Fruit fly (Drosophila melanogaster) whole organism, adult: ENCODE measurements around the gene CG5592.

Source experiments
- CG11617 ChIP-seq: fragments of 200-800 bp; sonication (Bioruptor generic); optimal IDR thresholded peaks from 2 replicates; lab custom pipeline; 2017; ENCODE audit warnings: mild to moderate bottlenecking, missing biosample characterization, missing genetic modification reagents, missing genetic modification characterization
- CG12768 ChIP-seq: fragments of 200-800 bp; sonication (Bioruptor generic); optimal IDR thresholded peaks from 2 replicates; lab custom pipeline; 2017; ENCODE audit warnings: missing biosample characterization, missing genetic modification characterization, mild to moderate bottlenecking, moderate library complexity, missing genetic modification reagents
- CG14711 ChIP-seq: fragments of 200-800 bp; sonication (Bioruptor generic); optimal IDR thresholded peaks from 2 replicates; lab custom pipeline; 2018; ENCODE audit warnings: missing biosample characterization, mild to moderate bottlenecking, missing genetic modification characterization, moderate library complexity
- CG1620 ChIP-seq: fragments of 200-800 bp; sonication (Bioruptor generic); optimal IDR thresholded peaks from 2 replicates; lab custom pipeline; 2016; ENCODE audit warnings: missing biosample characterization, missing genetic modification characterization
- CG33017 ChIP-seq: fragments of 200-800 bp; sonication (Bioruptor generic); optimal IDR thresholded peaks from 2 replicates; lab custom pipeline; 2018; ENCODE audit warnings: missing biosample characterization, mild to moderate bottlenecking, missing genetic modification characterization, moderate library complexity
- CG5204 ChIP-seq: fragments of 200-800 bp; sonication (Bioruptor generic); optimal IDR thresholded peaks from 2 replicates; lab custom pipeline; 2016; ENCODE audit warnings: missing biosample characterization, missing genetic modification characterization
- CG7045 ChIP-seq: fragments of 200-800 bp; sonication (Bioruptor generic); optimal IDR thresholded peaks from 2 replicates; lab custom pipeline; 2017; ENCODE audit warnings: missing biosample characterization, mild to moderate bottlenecking, missing genetic modification characterization
- CG7101 ChIP-seq: fragments of 200-800 bp; sonication (Bioruptor generic); optimal IDR thresholded peaks from 2 replicates; lab custom pipeline; 2018; ENCODE audit warnings: missing biosample characterization, mild to moderate bottlenecking, missing genetic modification characterization, moderate library complexity
- Clk ChIP-seq: fragments of 200-800 bp; sonication (Bioruptor generic); optimal IDR thresholded peaks from 2 replicates; lab custom pipeline; 2017; ENCODE audit warnings: missing biosample characterization, missing genetic modification characterization
- Crg-1 ChIP-seq: fragments of 200-800 bp; sonication (Bioruptor generic); optimal IDR thresholded peaks from 2 replicates; lab custom pipeline; 2016; ENCODE audit warnings: missing biosample characterization, missing genetic modification characterization
- Hr96 ChIP-seq: fragments of 200-800 bp; sonication (Bioruptor generic); optimal IDR thresholded peaks from 2 replicates; lab custom pipeline; 2016; ENCODE audit warnings: missing biosample characterization, missing genetic modification characterization
- Mnt ChIP-seq: fragments of 200-800 bp; sonication (Bioruptor generic); optimal IDR thresholded peaks from 2 replicates; lab custom pipeline; 2016; ENCODE audit warnings: missing biosample characterization, mild to moderate bottlenecking, missing genetic modification characterization
- bab1 ChIP-seq: fragments of 200-800 bp; sonication (Bioruptor generic); optimal IDR thresholded peaks from 3 replicates; lab custom pipeline; 2019; ENCODE audit warnings: missing biosample characterization, mild to moderate bottlenecking, missing genetic modification characterization, moderate library complexity
- cic ChIP-seq: fragments of 200-800 bp; sonication (Bioruptor generic); optimal IDR thresholded peaks from 2 replicates; lab custom pipeline; 2017; ENCODE audit warnings: missing biosample characterization, mild to moderate bottlenecking, missing genetic modification characterization, moderate library complexity
- cnc ChIP-seq, 2 experiments: fragments of >200 bp; optimal IDR thresholded peaks; 2 replicates each; lab custom pipeline; 2017
- kay ChIP-seq: fragments of 200-800 bp; sonication (Bioruptor generic); peaks from one replicate; lab custom pipeline; 2016; ENCODE audit warnings: missing biosample characterization, missing genetic modification characterization, borderline replicate concordance
- ovo ChIP-seq: fragments of 200-800 bp; sonication (Bioruptor generic); optimal IDR thresholded peaks from 2 replicates; lab custom pipeline; 2016; ENCODE audit warnings: missing biosample characterization, missing genetic modification characterization
- pad ChIP-seq: fragments of 200-800 bp; sonication (Bioruptor generic); optimal IDR thresholded peaks from 3 replicates; lab custom pipeline; 2017; ENCODE audit warnings: missing biosample characterization, missing genetic modification characterization, mild to moderate bottlenecking, moderate library complexity, missing genetic modification reagents
- tj ChIP-seq: fragments of 200-800 bp; sonication (Bioruptor generic); optimal IDR thresholded peaks from 3 replicates; lab custom pipeline; 2017; ENCODE audit warnings: missing biosample characterization, mild to moderate bottlenecking, missing genetic modification characterization, moderate library complexity
- toe ChIP-seq: fragments of 200-800 bp; sonication (Bioruptor generic); optimal IDR thresholded peaks from 2 replicates; lab custom pipeline; 2016; ENCODE audit warnings: missing biosample characterization, missing genetic modification characterization

CG5592 gene

DNA sequence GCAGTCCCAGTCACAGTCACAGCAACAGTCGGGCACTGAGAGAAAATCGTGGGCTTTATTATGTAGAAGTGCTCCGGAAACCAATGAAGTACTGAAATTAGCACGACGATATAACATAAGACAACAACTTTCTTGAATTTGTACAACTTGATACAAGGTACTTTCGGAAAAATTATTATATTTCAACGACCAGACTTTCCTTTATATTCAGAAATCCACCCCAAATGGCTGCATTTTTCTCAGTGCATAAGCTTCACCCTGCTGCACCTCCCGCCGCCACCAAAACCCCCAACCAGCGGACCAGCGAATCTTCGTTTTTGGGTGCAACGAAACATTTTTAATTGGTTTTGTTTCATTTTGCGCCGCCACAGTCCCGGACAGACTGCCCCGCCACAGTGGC is 34.4 kb upstream of the CG5592 start:
- TF ChIP-seq CG14711, result no peak
- TF ChIP-seq Crg-1 (GFP tag; lab: Kevin White, UChicago), result no peak
- TF ChIP-seq CG1620, result no peak
- TF ChIP-seq Mnt, result no peak
- TF ChIP-seq bab1 (GFP tag; lab: Kevin White, UChicago), result no peak
- no peak for TF ChIP-seq Hr96 (GFP tag; lab: Kevin White, UChicago)
- TF ChIP-seq CG5204 (GFP tag; lab: Kevin White, UChicago), result no peak

- TF ChIP-seq CG5204 (GFP tag; lab: Kevin White, UChicago), result no peak
- no peak for TF ChIP-seq CG11617 (GFP tag; lab: Kevin White, UChicago)
- TF ChIP-seq Mnt, result no peak
- TF ChIP-seq CG12768 (GFP tag; lab: Kevin White, UChicago), result no peak
- no peak for TF ChIP-seq CG7045 (GFP tag; lab: Kevin White, UChicago)
- no peak for TF ChIP-seq toe (GFP tag; lab: Kevin White, UChicago)
- TF ChIP-seq CG7101 (tag; lab: Kevin White, UChicago), result no peak
- TF ChIP-seq kay (GFP tag; lab: Kevin White, UChicago), result no peak
- no peak for TF ChIP-seq CG1620
- no peak for TF ChIP-seq bab1 (GFP tag; lab: Kevin White, UChicago)
- TF ChIP-seq pad (GFP tag; lab: Kevin White, UChicago), result no peak
- no peak for TF ChIP-seq CG14711
- TF ChIP-seq ovo (GFP tag; lab: Kevin White, UChicago), result no peak
- TF ChIP-seq Crg-1 (GFP tag; lab: Kevin White, UChicago), result no peak
Observed at dm6 chr3L:5863868-5864413, 33.5 kb upstream of the CG5592 start.

DNA sequence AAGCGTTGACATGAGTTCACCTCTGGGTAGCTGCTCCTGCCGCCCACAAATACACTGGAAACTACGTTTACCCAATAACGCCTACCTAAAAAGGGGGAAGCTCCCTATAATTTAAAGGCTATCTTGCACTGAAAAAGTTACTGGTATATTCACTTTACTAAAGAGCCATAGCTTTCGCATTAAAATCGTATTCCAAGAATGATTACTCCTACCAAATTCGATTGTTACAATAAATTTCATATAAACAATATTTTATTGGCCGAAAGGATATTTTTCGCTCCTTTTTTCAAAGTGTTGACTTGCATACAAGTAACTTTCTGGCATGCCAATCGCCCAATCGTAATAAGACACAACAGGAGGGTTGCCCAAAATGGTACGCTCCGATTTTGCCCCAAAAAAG is 30.5 kb upstream of the CG5592 start:
- no peak for TF ChIP-seq CG5204 (GFP tag; lab: Kevin White, UChicago)
- TF ChIP-seq CG1620, result no peak
- TF ChIP-seq pad (GFP tag; lab: Kevin White, UChicago), result no peak
- no peak for TF ChIP-seq toe (GFP tag; lab: Kevin White, UChicago)
- TF ChIP-seq CG11617 (GFP tag; lab: Kevin White, UChicago), result no peak
- no peak for TF ChIP-seq Clk (GFP tag; lab: Kevin White, UChicago)
- no peak for TF ChIP-seq CG7045 (GFP tag; lab: Kevin White, UChicago)
- no peak for TF ChIP-seq CG14711
- no peak for TF ChIP-seq CG7101 (tag; lab: Kevin White, UChicago)
- no peak for TF ChIP-seq cnc (optimal IDR thresholded peaks at IDR 0.05; lab: Kevin White, UChicago)
- TF ChIP-seq Mnt, result no peak
- no peak for TF ChIP-seq Hr96 (GFP tag; lab: Kevin White, UChicago)
- TF ChIP-seq CG12768 (GFP tag; lab: Kevin White, UChicago), result no peak
- no peak for TF ChIP-seq kay (GFP tag; lab: Kevin White, UChicago)
- no peak for TF ChIP-seq Crg-1 (GFP tag; lab: Kevin White, UChicago)

DNA sequence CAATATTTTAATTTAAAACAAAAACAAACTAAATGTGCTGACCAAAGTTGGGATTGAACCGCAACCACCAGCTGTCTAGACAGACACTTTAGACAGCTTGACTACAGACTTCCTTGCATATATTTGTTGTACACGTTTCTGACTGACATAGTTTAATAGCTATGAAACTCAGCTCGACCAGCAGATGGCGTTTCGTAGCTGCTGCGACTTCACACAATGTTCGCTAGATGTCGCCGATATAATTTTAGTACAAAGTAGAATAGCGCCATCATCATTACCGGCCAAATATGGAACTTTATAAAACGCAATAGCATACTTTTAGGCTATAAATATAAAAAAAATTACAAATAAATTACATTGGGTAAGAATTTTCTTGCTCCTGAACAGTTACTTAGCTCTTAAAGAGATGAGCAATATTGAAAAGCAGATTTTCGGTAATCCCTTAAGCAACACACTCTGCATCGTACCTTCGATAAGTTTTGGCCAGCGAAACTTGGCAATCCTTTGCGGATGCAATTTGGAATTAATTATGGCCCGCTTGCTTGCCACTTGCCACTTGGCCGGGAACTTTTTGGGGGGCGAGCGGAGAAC is 27.7 kb upstream of the CG5592 start:
- TF ChIP-seq Mnt (no peak), toe (GFP tag; lab: Kevin White, UChicago) (peak; percentile 70), cic (GFP tag; lab: Kevin White, UChicago) (no peak), CG11617 (GFP tag; lab: Kevin White, UChicago) (no peak), Clk (GFP tag; lab: Kevin White, UChicago) (no peak), CG7101 (tag; lab: Kevin White, UChicago) (peak; percentile 45), Crg-1 (GFP tag; lab: Kevin White, UChicago) (peak; percentile 36), tj (GFP tag; lab: Kevin White, UChicago) (no peak), pad (GFP tag; lab: Kevin White, UChicago) (peak; percentile 58), Hr96 (GFP tag; lab: Kevin White, UChicago) (peak; percentile 70), ovo (GFP tag; lab: Kevin White, UChicago) (no peak), kay (GFP tag; lab: Kevin White, UChicago) (no peak), CG7045 (GFP tag; lab: Kevin White, UChicago) (peak; percentile 40), CG12768 (GFP tag; lab: Kevin White, UChicago) (no peak), CG5204 (GFP tag; lab: Kevin White, UChicago) (peak; percentile 20), CG33017 (no peak), CG1620 (peak; percentile 24), bab1 (GFP tag; lab: Kevin White, UChicago) (peak; percentile 83), CG14711 (peak; percentile 42)

- TF ChIP-seq CG14711 (no peak), CG7101 (tag; lab: Kevin White, UChicago) (no peak), Crg-1 (GFP tag; lab: Kevin White, UChicago) (no peak), CG33017 (no peak), toe (GFP tag; lab: Kevin White, UChicago) (no peak), cic (GFP tag; lab: Kevin White, UChicago) (no peak), CG1620 (no peak), CG5204 (GFP tag; lab: Kevin White, UChicago) (no peak), bab1 (GFP tag; lab: Kevin White, UChicago) (no peak), Clk (GFP tag; lab: Kevin White, UChicago) (no peak), pad (GFP tag; lab: Kevin White, UChicago) (no peak), CG12768 (GFP tag; lab: Kevin White, UChicago) (no peak), CG11617 (GFP tag; lab: Kevin White, UChicago) (no peak), cnc (optimal IDR thresholded peaks at IDR 0.05; lab: Kevin White, UChicago) (no peak), ovo (GFP tag; lab: Kevin White, UChicago) (no peak)
Observed at dm6 chr3L:5871201-5871600, 26.2 kb upstream of the CG5592 start, which contains the start of gene CG5568. Gene CG5568 (plus strand): TSS chr3L:5871501.
